Fruit fly (Drosophila melanogaster) whole organism, embryonic: ENCODE results near the gene ohgt.
A peak's percentile ranks its signal among the peaks of the same experiment; 100 is the strongest.

Experiments
- CG12104 ChIP-seq: fragments of 200-800 bp; sonication (Bioruptor generic); optimal IDR thresholded peaks from 3 replicates; lab custom pipeline; 2016; ENCODE audit warnings: missing biosample characterization, missing genetic modification characterization
- CG12219 ChIP-seq: fragments of 200-800 bp; sonication (Bioruptor generic); optimal IDR thresholded peaks from 3 replicates; lab custom pipeline; 2018; ENCODE audit warnings: missing biosample characterization, mild to moderate bottlenecking, missing genetic modification characterization
- CG14050 ChIP-seq: fragments of 200-800 bp; sonication (Bioruptor generic); IDR thresholded peaks from 3 replicates; pipeline ENCODE4 v1.3.6; 2022; ENCODE audit warnings: missing biosample characterization, missing genetic modification characterization
- CG14965 ChIP-seq: fragments of 200-800 bp; sonication (Bioruptor generic); optimal IDR thresholded peaks from 2 replicates; lab custom pipeline; 2016; ENCODE audit warnings: missing biosample characterization, missing genetic modification characterization, borderline replicate concordance
- CG16813 ChIP-seq: fragments of 200-800 bp; sonication (Bioruptor generic); IDR thresholded peaks from 3 replicates; pipeline ENCODE4 v1.3.6; 2022; ENCODE audit warnings: missing biosample characterization, missing genetic modification characterization; ENCODE audit not compliant: partially characterized antibody
- CG17912 ChIP-seq: fragments of 200-800 bp; sonication (Bioruptor generic); optimal IDR thresholded peaks from 2 replicates; lab custom pipeline; 2018; ENCODE audit warnings: missing biosample characterization, mild to moderate bottlenecking, missing genetic modification characterization
- CG3281 ChIP-seq: fragments of 200-800 bp; sonication (Bioruptor generic); optimal IDR thresholded peaks from 3 replicates; lab custom pipeline; 2017; ENCODE audit warnings: missing biosample characterization, mild to moderate bottlenecking, missing genetic modification characterization
- CG34376 ChIP-seq: fragments of 200-800 bp; sonication (Bioruptor generic); optimal IDR thresholded peaks from 2 replicates; lab custom pipeline; 2018; ENCODE audit warnings: missing biosample characterization, mild to moderate bottlenecking, missing genetic modification characterization
- CG3847 ChIP-seq: fragments of 200-800 bp; sonication (Bioruptor generic); IDR thresholded peaks from 2 replicates; pipeline ENCODE4 v1.3.6; 2022; ENCODE audit warnings: missing biosample characterization, missing genetic modification characterization
- CG4328 ChIP-seq: fragments of 200-800 bp; sonication (Bioruptor generic); optimal IDR thresholded peaks from 3 replicates; lab custom pipeline; 2017; ENCODE audit warnings: missing biosample characterization, missing genetic modification reagents, missing genetic modification characterization
- CG6765 ChIP-seq: fragments of 200-800 bp; sonication (Bioruptor generic); optimal IDR thresholded peaks from 3 replicates; lab custom pipeline; 2017; ENCODE audit warnings: missing biosample characterization, mild to moderate bottlenecking, missing genetic modification characterization
- CG7372 ChIP-seq: fragments of 200-800 bp; sonication (Bioruptor generic); IDR thresholded peaks from 2 replicates; pipeline ENCODE4 v1.3.6; 2022; ENCODE audit warnings: missing biosample characterization, missing genetic modification characterization
- CG7556 ChIP-seq: fragments of 200-800 bp; sonication (Bioruptor generic); optimal IDR thresholded peaks from 2 replicates; lab custom pipeline; 2017; ENCODE audit warnings: missing biosample characterization, mild to moderate bottlenecking, missing genetic modification characterization
- CG9932 ChIP-seq: fragments of 200-800 bp; sonication (Bioruptor generic); IDR thresholded peaks from 2 replicates; pipeline ENCODE4 v1.3.6; 2022; ENCODE audit warnings: missing biosample characterization, missing genetic modification characterization
- Deaf1 ChIP-seq: fragments of 200-800 bp; optimal IDR thresholded peaks from 3 replicates; lab custom pipeline; 2019; ENCODE audit warnings: missing biosample characterization, mild to moderate bottlenecking, missing genetic modification characterization, moderate library complexity
- HLHmδ ChIP-seq: fragments of 200-800 bp; sonication (Bioruptor generic); optimal IDR thresholded peaks from 2 replicates; lab custom pipeline; 2018; ENCODE audit warnings: missing biosample characterization, mild to moderate bottlenecking, missing genetic modification characterization, moderate library complexity
- Med ChIP-seq: fragments of 200-800 bp; sonication (Bioruptor generic); peaks from one replicate; lab custom pipeline; 2016; ENCODE audit warnings: missing biosample characterization, missing genetic modification characterization, mild to moderate bottlenecking, inconsistent platforms, moderate library complexity
- Pdp1 ChIP-seq, 2 experiments: fragments of 200-800 bp; sonication (Bioruptor generic); optimal IDR thresholded peaks; 3 replicates each; lab custom pipeline; 2016; ENCODE audit warnings: missing biosample characterization in 2 of 2, missing genetic modification characterization in 2 of 2, mild to moderate bottlenecking in 1 of 2, moderate library complexity in 1 of 2
- Scr ChIP-seq: fragments of 200-800 bp; sonication (Bioruptor generic); IDR thresholded peaks from 2 replicates; pipeline ENCODE4 v1.3.6; 2022; ENCODE audit warnings: missing biosample characterization, missing genetic modification characterization; ENCODE audit not compliant: partially characterized antibody
- Six4 ChIP-seq: fragments of 200-800 bp; sonication (Bioruptor generic); optimal IDR thresholded peaks from 2 replicates; lab custom pipeline; 2016; ENCODE audit warnings: missing biosample characterization, missing genetic modification characterization
- Sox102F ChIP-seq: fragments of 200-800 bp; sonication (Bioruptor generic); optimal IDR thresholded peaks from 2 replicates; lab custom pipeline; 2018; ENCODE audit warnings: missing biosample characterization, mild to moderate bottlenecking, missing genetic modification characterization, moderate library complexity
- ato ChIP-seq: fragments of 200-800 bp; sonication (Bioruptor generic); IDR thresholded peaks from 2 replicates; pipeline ENCODE4 v1.3.6; 2022; ENCODE audit warnings: missing biosample characterization, missing genetic modification characterization; ENCODE audit not compliant: partially characterized antibody
- caup ChIP-seq: fragments of 200-800 bp; sonication (Bioruptor generic); optimal IDR thresholded peaks from 3 replicates; lab custom pipeline; 2017; ENCODE audit warnings: missing biosample characterization, mild to moderate bottlenecking, missing genetic modification characterization, moderate library complexity; ENCODE audit not compliant: severe bottlenecking
- cg ChIP-seq: fragments of 200-800 bp; sonication (Bioruptor generic); optimal IDR thresholded peaks from 3 replicates; lab custom pipeline; 2019; ENCODE audit warnings: missing biosample characterization, mild to moderate bottlenecking, missing genetic modification characterization, moderate library complexity
- chinmo ChIP-seq: fragments of 200-800 bp; sonication (Bioruptor generic); IDR thresholded peaks from 4 replicates; pipeline ENCODE4 v1.3.6; 2022; ENCODE audit warnings: missing biosample characterization, missing genetic modification characterization; ENCODE audit not compliant: partially characterized antibody
- ci ChIP-seq: fragments of 200-800 bp; sonication (Bioruptor generic); IDR thresholded peaks from 3 replicates; pipeline ENCODE4 v1.3.6; 2022; ENCODE audit warnings: missing biosample characterization, missing genetic modification characterization
- cwo ChIP-seq: fragments of 200-800 bp; sonication (Bioruptor generic); optimal IDR thresholded peaks from 3 replicates; lab custom pipeline; 2017; ENCODE audit warnings: missing biosample characterization, missing genetic modification characterization, mild to moderate bottlenecking, moderate library complexity, missing genetic modification reagents
- dmrt11E ChIP-seq: fragments of 200-800 bp; sonication (Bioruptor generic); optimal IDR thresholded peaks from 3 replicates; lab custom pipeline; 2018; ENCODE audit warnings: missing biosample characterization, mild to moderate bottlenecking, missing genetic modification characterization, moderate library complexity
- gcm ChIP-seq: fragments of 200-800 bp; sonication (Bioruptor generic); optimal IDR thresholded peaks from 2 replicates; lab custom pipeline; 2019; ENCODE audit warnings: missing biosample characterization, mild to moderate bottlenecking, missing genetic modification characterization, moderate library complexity
- her ChIP-seq: fragments of 200-800 bp; sonication (Bioruptor generic); optimal IDR thresholded peaks from 2 replicates; lab custom pipeline; 2016; ENCODE audit warnings: missing biosample characterization, missing genetic modification characterization
- insv ChIP-seq, 2 experiments: fragments of 200-800 bp; sonication (Bioruptor generic); optimal IDR thresholded peaks; 3 replicates each; lab custom pipeline; 2016 to 2018; ENCODE audit warnings: missing biosample characterization in 2 of 2, missing genetic modification characterization in 2 of 2
- jigr1 ChIP-seq: fragments of 200-800 bp; sonication (Bioruptor generic); IDR thresholded peaks from 3 replicates; pipeline ENCODE4 v1.3.6; 2022; ENCODE audit warnings: missing biosample characterization, missing genetic modification characterization
- kah ChIP-seq: fragments of 200-800 bp; sonication (Bioruptor generic); optimal IDR thresholded peaks from 2 replicates; lab custom pipeline; 2018; ENCODE audit warnings: missing biosample characterization, mild to moderate bottlenecking, missing genetic modification characterization
- klu ChIP-seq: fragments of 200-800 bp; sonication (Bioruptor generic); IDR thresholded peaks from 2 replicates; pipeline ENCODE4 v1.3.6; 2022; ENCODE audit warnings: missing biosample characterization, missing genetic modification characterization
- lab ChIP-seq: fragments of 200-800 bp; sonication (Bioruptor generic); optimal IDR thresholded peaks from 3 replicates; lab custom pipeline; 2017; ENCODE audit warnings: missing biosample characterization, missing genetic modification characterization, mild to moderate bottlenecking, moderate library complexity, missing genetic modification reagents
- oc ChIP-seq: fragments of 200-800 bp; sonication (Bioruptor generic); optimal IDR thresholded peaks from 2 replicates; lab custom pipeline; 2018; ENCODE audit warnings: missing biosample characterization, mild to moderate bottlenecking, missing genetic modification characterization, moderate library complexity
- pb ChIP-seq: fragments of 200-800 bp; sonication (Bioruptor generic); optimal IDR thresholded peaks from 3 replicates; lab custom pipeline; 2016; ENCODE audit warnings: missing biosample characterization, missing genetic modification characterization
- slp2 ChIP-seq: fragments of 200-800 bp; sonication (Bioruptor generic); optimal IDR thresholded peaks from 2 replicates; lab custom pipeline; 2016; ENCODE audit warnings: missing biosample characterization, missing genetic modification characterization
- sr ChIP-seq: fragments of 200-800 bp; sonication (Bioruptor generic); IDR thresholded peaks from 3 replicates; pipeline ENCODE4 v1.3.6; 2022; ENCODE audit warnings: missing biosample characterization, missing genetic modification characterization
- zen ChIP-seq: fragments of 200-800 bp; sonication (Bioruptor generic); optimal IDR thresholded peaks from 3 replicates; lab custom pipeline; 2018; ENCODE audit warnings: missing biosample characterization, mild to moderate bottlenecking, missing genetic modification characterization, moderate library complexity

The ohgt gene

DNA sequence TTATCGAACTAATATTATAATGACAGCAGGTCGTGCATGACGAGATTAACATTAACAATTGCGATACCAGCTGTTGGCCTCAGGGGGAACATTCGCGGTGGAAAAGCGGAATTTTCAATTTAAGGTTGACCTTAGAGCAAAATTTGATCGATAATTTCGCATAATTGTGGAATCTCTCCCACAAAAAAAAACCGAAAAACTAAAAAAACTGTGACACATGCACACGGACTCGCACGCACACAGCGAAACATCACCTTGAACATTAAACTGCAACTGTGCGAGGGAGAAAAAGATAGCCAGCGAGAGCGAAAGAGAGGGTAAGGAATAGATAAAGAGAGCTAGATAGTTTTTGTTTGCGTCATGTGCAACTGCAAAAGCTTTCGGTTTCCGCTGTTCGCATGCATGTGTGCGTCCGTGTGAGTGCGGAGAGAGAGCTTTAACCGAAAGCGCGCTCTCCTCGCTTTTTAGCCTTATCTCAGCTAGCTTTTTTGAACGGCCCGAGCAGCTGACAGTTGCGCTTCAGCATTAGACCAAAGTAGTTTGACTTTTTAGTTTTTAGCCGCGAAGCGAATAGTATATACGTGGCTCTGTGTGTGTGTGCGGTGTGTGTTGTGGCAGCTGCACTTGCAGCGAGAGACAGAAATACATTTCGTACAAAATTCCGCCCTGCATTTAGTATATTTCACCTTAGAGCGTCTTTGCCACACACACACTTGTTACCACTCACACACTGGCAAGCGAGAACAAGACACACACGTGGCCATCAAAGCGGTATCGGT lies 44.4 kb downstream of the ohgt start (continued):
- TF ChIP-seq CG12104 (GFP tag; lab: Kevin White, UChicago) (no peak), gcm (GFP tag; lab: Kevin White, UChicago) (no peak), CG9932 (GFP tag; lab: Robert Waterston, UW) (0 out of 2 replicates have a peak, but pooled peaks have one; percentile 22), CG14965 (GFP tag; lab: Kevin White, UChicago) (no peak), CG7372 (no peak), CG16813 (GFP tag; lab: Robert Waterston, UW) (no peak; the same call in 2 of the 3 replicates), oc (tag; lab: Kevin White, UChicago) (peak; percentile 14), Six4 (GFP tag; lab: Kevin White, UChicago) (no peak)

DNA sequence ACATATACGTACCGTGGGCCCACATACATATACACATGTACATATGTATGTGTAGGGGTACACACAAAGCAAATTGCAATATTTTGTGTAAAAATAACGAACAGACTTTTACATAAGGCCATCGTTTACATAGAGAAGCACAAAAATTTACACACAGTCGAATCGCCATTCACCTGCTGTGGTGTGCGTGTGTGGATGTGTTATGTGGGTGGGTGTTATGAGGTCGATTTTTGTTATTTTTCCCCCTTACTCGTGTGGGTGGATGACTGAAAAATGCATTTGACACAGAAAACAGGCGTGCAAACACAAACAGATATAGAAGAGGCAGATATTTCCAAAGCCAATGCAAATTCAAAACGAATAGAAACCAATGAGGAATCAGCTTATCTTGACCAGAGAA lies 46.1 kb downstream of the ohgt start:
- TF ChIP-seq cg (GFP tag; lab: Kevin White, UChicago) (peak; percentile 25), CG7556 (GFP tag; lab: Kevin White, UChicago) (no peak), ato (GFP tag; lab: Robert Waterston, UW) (no peak), pb (GFP tag; lab: Kevin White, UChicago) (no peak), jigr1 (GFP tag; lab: Robert Waterston, UW) (no peak), caup (GFP tag; lab: Kevin White, UChicago) (no peak), Pdp1 (GFP tag; optimal IDR thresholded peaks at IDR 0.05; lab: Kevin White, UChicago) (peak in 1 of 2 experiments; percentile 8), Med (GFP tag; lab: Kevin White, UChicago) (peak; percentile 48), CG12219 (GFP tag; lab: Kevin White, UChicago) (no peak), CG3847 (GFP tag; lab: Robert Waterston, UW) (0 out of 2 replicates have a peak, but pooled peaks have one; percentile 8), sr (GFP tag; lab: Robert Waterston, UW) (peak; percentile 95), chinmo (GFP tag; lab: Robert Waterston, UW) (0 out of 4 replicates have a peak, but pooled peaks have one; percentile 13), kah (no peak), slp2 (GFP tag; lab: Kevin White, UChicago) (no peak)

DNA sequence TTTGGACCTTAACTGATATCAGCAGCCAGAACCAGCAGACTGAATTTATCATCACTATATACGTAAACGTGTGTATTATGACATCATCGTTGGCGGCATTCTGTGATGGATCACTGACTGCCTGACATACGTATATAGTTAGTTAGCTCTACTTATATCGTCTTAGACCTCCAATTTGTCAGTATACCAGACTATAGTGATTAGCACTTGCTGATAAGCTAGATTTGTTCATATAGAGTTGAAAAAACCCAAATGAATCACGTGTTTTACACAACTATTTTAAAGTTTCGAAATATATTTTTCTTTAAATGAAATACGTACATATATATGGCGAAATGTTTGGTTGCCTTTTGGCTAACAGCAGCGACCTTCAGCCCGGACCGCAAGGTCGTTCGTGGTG lies 46.8 kb downstream of the ohgt start:
- TF ChIP-seq CG4328 (GFP tag; lab: Kevin White, UChicago) (no peak), CG6765 (GFP tag; lab: Kevin White, UChicago) (no peak), CG14050 (GFP tag; lab: Robert Waterston, UW) (no peak), lab (GFP tag; lab: Kevin White, UChicago) (peak; percentile 14), Pdp1 (GFP tag; optimal IDR thresholded peaks at IDR 0.05; lab: Kevin White, UChicago) (peak in 1 of 2 experiments; percentile 19), CG17912 (GFP tag; lab: Kevin White, UChicago) (no peak), zen (tag; lab: Kevin White, UChicago) (no peak), Scr (GFP tag; lab: Robert Waterston, UW) (no peak), klu (GFP tag; lab: Robert Waterston, UW) (no peak), cwo (GFP tag; lab: Kevin White, UChicago) (peak; percentile 54), her (GFP tag; lab: Kevin White, UChicago) (no peak), ci (GFP tag; lab: Robert Waterston, UW) (0 out of 3 replicates have a peak, but pooled peaks have one; percentile 24), dmrt11E (no peak), CG3281 (GFP tag; lab: Kevin White, UChicago) (peak; percentile 0), insv (GFP tag; optimal IDR thresholded peaks at IDR 0.05; lab: Kevin White, UChicago) (no peak), HLHmδ (GFP tag; lab: Kevin White, UChicago) (no peak), CG34376 (peak; percentile 24), Sox102F (GFP tag; lab: Kevin White, UChicago) (no peak), Deaf1 (tag; lab: Kevin White, UChicago) (no peak)
